Fruit fly (Drosophila melanogaster) whole organism, embryonic: ENCODE results near the gene Agxt.
A peak's percentile ranks its signal among the peaks of the same experiment; 100 is the strongest.

Source experiments
- B-H2 ChIP-seq: fragments of 200-800 bp; sonication (Bioruptor generic); optimal IDR thresholded peaks from 2 replicates; lab custom pipeline; 2018; ENCODE audit warnings: missing biosample characterization, mild to moderate bottlenecking, missing genetic modification characterization
- BEAF-32 ChIP-seq: fragments of 200-800 bp; sonication (Bioruptor generic); optimal IDR thresholded peaks from 3 replicates; lab custom pipeline; 2017; ENCODE audit warnings: missing biosample characterization, missing genetic modification characterization, mild to moderate bottlenecking, moderate library complexity, missing genetic modification reagents
- CG10267 ChIP-seq: fragments of 200-800 bp; sonication (Bioruptor generic); optimal IDR thresholded peaks from 2 replicates; lab custom pipeline; 2018; ENCODE audit warnings: missing biosample characterization, mild to moderate bottlenecking, missing genetic modification characterization, moderate library complexity
- CG11504 ChIP-seq: fragments of 200-800 bp; sonication (Bioruptor generic); optimal IDR thresholded peaks from 3 replicates; lab custom pipeline; 2019; ENCODE audit warnings: missing biosample characterization, mild to moderate bottlenecking, missing genetic modification characterization, moderate library complexity
- CG11560 ChIP-seq: fragments of 200-800 bp; sonication (Bioruptor generic); IDR thresholded peaks from 3 replicates; pipeline ENCODE4 v1.3.6; 2022; ENCODE audit warnings: missing biosample characterization, missing genetic modification characterization
- CG11696 ChIP-seq: fragments of 200-800 bp; sonication (Bioruptor generic); IDR thresholded peaks from 2 replicates; pipeline ENCODE4 v1.3.6; 2022; ENCODE audit warnings: missing biosample characterization, missing genetic modification characterization
- CG12769 ChIP-seq: fragments of 200-800 bp; sonication (Bioruptor generic); optimal IDR thresholded peaks from 2 replicates; lab custom pipeline; 2019; ENCODE audit warnings: missing biosample characterization, mild to moderate bottlenecking, missing genetic modification characterization, moderate library complexity
- CG15011 ChIP-seq: fragments of 200-800 bp; sonication (Bioruptor generic); optimal IDR thresholded peaks from 3 replicates; lab custom pipeline; 2018; ENCODE audit warnings: missing biosample characterization, mild to moderate bottlenecking, missing genetic modification characterization
- CG2120 ChIP-seq: fragments of 200-800 bp; sonication (Bioruptor generic); optimal IDR thresholded peaks from 3 replicates; lab custom pipeline; 2016; ENCODE audit warnings: missing biosample characterization, missing genetic modification characterization
- CG30431 ChIP-seq: fragments of 200-800 bp; sonication (Bioruptor generic); optimal IDR thresholded peaks from 2 replicates; lab custom pipeline; 2017; ENCODE audit warnings: missing biosample characterization, missing genetic modification characterization
- CG31441 ChIP-seq: fragments of 200-800 bp; sonication (Bioruptor generic); IDR thresholded peaks from 2 replicates; pipeline ENCODE4 v1.3.6; 2022; ENCODE audit warnings: missing biosample characterization, missing genetic modification characterization
- CG43689 ChIP-seq: fragments of 200-800 bp; sonication (Bioruptor generic); IDR thresholded peaks from 2 replicates; pipeline ENCODE4 v1.3.6; 2022; ENCODE audit warnings: missing biosample characterization, missing genetic modification characterization
- CG4707 ChIP-seq: fragments of 200-800 bp; sonication (Bioruptor generic); optimal IDR thresholded peaks from 2 replicates; lab custom pipeline; 2018; ENCODE audit warnings: missing biosample characterization, mild to moderate bottlenecking, missing genetic modification characterization, moderate library complexity
- CG4730 ChIP-seq: fragments of 200-800 bp; sonication (Bioruptor generic); IDR thresholded peaks from 2 replicates; pipeline ENCODE4 v1.3.6; 2022; ENCODE audit warnings: missing biosample characterization, missing genetic modification characterization
- CG4820 ChIP-seq: fragments of 200-800 bp; sonication (Bioruptor generic); optimal IDR thresholded peaks from 3 replicates; lab custom pipeline; 2016; ENCODE audit warnings: missing biosample characterization, missing genetic modification characterization
- CG6254 ChIP-seq: fragments of 200-800 bp; sonication (Bioruptor generic); optimal IDR thresholded peaks from 3 replicates; lab custom pipeline; 2017; ENCODE audit warnings: mild to moderate bottlenecking, missing biosample characterization, missing genetic modification reagents, missing genetic modification characterization
- CG7556 ChIP-seq: fragments of 200-800 bp; sonication (Bioruptor generic); optimal IDR thresholded peaks from 2 replicates; lab custom pipeline; 2017; ENCODE audit warnings: missing biosample characterization, mild to moderate bottlenecking, missing genetic modification characterization
- CG8089 ChIP-seq: fragments of 200-800 bp; sonication (Bioruptor generic); optimal IDR thresholded peaks from 3 replicates; lab custom pipeline; 2016; ENCODE audit warnings: missing biosample characterization, missing genetic modification characterization
- Doc3 ChIP-seq: fragments of 200-800 bp; sonication (Bioruptor generic); IDR thresholded peaks from 3 replicates; pipeline ENCODE4 v1.3.6; 2022; ENCODE audit warnings: missing biosample characterization, missing genetic modification characterization; ENCODE audit not compliant: partially characterized antibody
- Drgx ChIP-seq: fragments of 200-800 bp; sonication (Bioruptor generic); IDR thresholded peaks from 2 replicates; pipeline ENCODE4 v1.3.6; 2022; ENCODE audit warnings: missing biosample characterization, missing genetic modification characterization
- Eip74EF ChIP-seq, 2 experiments: fragments of 200-800 bp in 1 of 2; fragments of >200 bp in 1 of 2; sonication (Bioruptor generic) in 1 of 2; optimal IDR thresholded peaks; 2 replicates each; lab custom pipeline; 2017 to 2019; ENCODE audit warnings: missing biosample characterization in 2 of 2, missing genetic modification characterization in 2 of 2, mild to moderate bottlenecking in 1 of 2, moderate library complexity in 1 of 2
- Fer1 ChIP-seq: fragments of 200-800 bp; sonication (Bioruptor generic); optimal IDR thresholded peaks from 2 replicates; lab custom pipeline; 2017; ENCODE audit warnings: missing biosample characterization, mild to moderate bottlenecking, missing genetic modification characterization
- GATAe ChIP-seq: fragments of 200-800 bp; sonication (Bioruptor generic); conservative IDR thresholded peaks from 2 replicates; pipeline ENCODE4 v1.3.6; 2022; ENCODE audit warnings: missing biosample characterization, missing genetic modification characterization
- Hey ChIP-seq: fragments of 200-800 bp; sonication (Bioruptor generic); optimal IDR thresholded peaks from 3 replicates; lab custom pipeline; 2018; ENCODE audit warnings: missing biosample characterization, mild to moderate bottlenecking, missing genetic modification characterization
- Hr39 ChIP-seq: fragments of >200 bp; optimal IDR thresholded peaks from 2 replicates; lab custom pipeline; 2017
- NC2β ChIP-seq: fragments of 200-800 bp; sonication (Bioruptor generic); optimal IDR thresholded peaks from 2 replicates; lab custom pipeline; 2016; ENCODE audit warnings: missing biosample characterization, missing genetic modification characterization
- NFAT ChIP-seq: fragments of 200-800 bp; sonication (Bioruptor generic); IDR thresholded peaks from 2 replicates; pipeline ENCODE4 v1.3.6; 2022; ENCODE audit warnings: missing biosample characterization, missing genetic modification characterization
- Neu2 ChIP-seq: fragments of 200-800 bp; sonication (Bioruptor generic); optimal IDR thresholded peaks from 3 replicates; lab custom pipeline; 2016; ENCODE audit warnings: missing biosample characterization, missing genetic modification characterization, borderline replicate concordance
- Six4 ChIP-seq: fragments of 200-800 bp; sonication (Bioruptor generic); optimal IDR thresholded peaks from 2 replicates; lab custom pipeline; 2016; ENCODE audit warnings: missing biosample characterization, missing genetic modification characterization
- Sry-δ ChIP-seq: fragments of 200-800 bp; sonication (Bioruptor generic); optimal IDR thresholded peaks from 2 replicates; lab custom pipeline; 2016; ENCODE audit warnings: missing biosample characterization, missing genetic modification characterization
- TFAM ChIP-seq: fragments of 200-800 bp; sonication (Bioruptor generic); optimal IDR thresholded peaks from 2 replicates; lab custom pipeline; 2017; ENCODE audit warnings: missing biosample characterization, missing genetic modification characterization, inconsistent platforms
- Tbp ChIP-seq: fragments of >200 bp; optimal IDR thresholded peaks from 2 replicates; lab custom pipeline; 2018; ENCODE audit warnings: missing biosample characterization, missing genetic modification characterization
- Usf ChIP-seq: fragments of 200-800 bp; sonication (Bioruptor generic); optimal IDR thresholded peaks from 2 replicates; lab custom pipeline; 2017; ENCODE audit warnings: missing genotype, missing biosample characterization, missing genetic modification characterization
- Xrp1 ChIP-seq: fragments of 200-800 bp; sonication (Bioruptor generic); IDR thresholded peaks from 2 replicates; pipeline ENCODE4 v1.3.6; 2022; ENCODE audit warnings: missing biosample characterization, missing genetic modification characterization
- ase ChIP-seq: fragments of 200-800 bp; sonication (Bioruptor generic); IDR thresholded peaks from 3 replicates; pipeline ENCODE4 v1.3.6; 2022; ENCODE audit warnings: missing biosample characterization, missing genetic modification characterization
- ato ChIP-seq: fragments of 200-800 bp; sonication (Bioruptor generic); IDR thresholded peaks from 2 replicates; pipeline ENCODE4 v1.3.6; 2022; ENCODE audit warnings: missing biosample characterization, missing genetic modification characterization; ENCODE audit not compliant: partially characterized antibody
- chif ChIP-seq, 2 experiments: fragments of 200-800 bp; sonication (Bioruptor generic); optimal IDR thresholded peaks; 3 replicates each; lab custom pipeline; 2016; ENCODE audit warnings: missing biosample characterization in 2 of 2, missing genetic modification characterization in 2 of 2
- emc ChIP-seq: fragments of 200-800 bp; sonication (Bioruptor generic); optimal IDR thresholded peaks from 2 replicates; lab custom pipeline; 2016; ENCODE audit warnings: missing biosample characterization, missing genetic modification characterization
- fd102C ChIP-seq: fragments of 200-800 bp; sonication (Bioruptor generic); optimal IDR thresholded peaks from 2 replicates; lab custom pipeline; 2018; ENCODE audit warnings: missing biosample characterization, mild to moderate bottlenecking, missing genetic modification characterization, moderate library complexity
- fru ChIP-seq: fragments of >200 bp; optimal IDR thresholded peaks from 2 replicates; lab custom pipeline; 2017
- grau ChIP-seq: fragments of 200-800 bp; optimal IDR thresholded peaks from 3 replicates; lab custom pipeline; 2019; ENCODE audit warnings: missing biosample characterization, mild to moderate bottlenecking, missing genetic modification characterization, moderate library complexity
- inv ChIP-seq: fragments of 200-800 bp; sonication (Bioruptor generic); IDR thresholded peaks from 2 replicates; pipeline ENCODE4 v1.3.6; 2022; ENCODE audit warnings: missing biosample characterization, missing genetic modification characterization; ENCODE audit not compliant: partially characterized antibody
- kni ChIP-seq: fragments of 200-800 bp; sonication (Bioruptor generic); optimal IDR thresholded peaks from 3 replicates; lab custom pipeline; 2017; ENCODE audit warnings: mild to moderate bottlenecking, missing biosample characterization, missing genetic modification reagents, missing genetic modification characterization
- mld ChIP-seq: fragments of 200-800 bp; sonication (Bioruptor generic); IDR thresholded peaks from 3 replicates; pipeline ENCODE4 v1.3.6; 2022; ENCODE audit warnings: missing biosample characterization, missing genetic modification characterization; ENCODE audit not compliant: partially characterized antibody
- row ChIP-seq: fragments of 200-800 bp; sonication (Bioruptor generic); IDR thresholded peaks from 3 replicates; pipeline ENCODE4 v1.3.6; 2022; ENCODE audit warnings: missing biosample characterization, missing genetic modification characterization
- slbo ChIP-seq: fragments of 200-800 bp; sonication (Bioruptor generic); IDR thresholded peaks from 2 replicates; pipeline ENCODE4 v1.3.6; 2022; ENCODE audit warnings: missing biosample characterization, missing genetic modification characterization
- sna ChIP-seq: fragments of 200-800 bp; sonication (Bioruptor generic); IDR thresholded peaks from 2 replicates; pipeline ENCODE4 v1.3.6; 2022; ENCODE audit warnings: missing biosample characterization, missing genetic modification characterization; ENCODE audit not compliant: partially characterized antibody
- sr ChIP-seq: fragments of 200-800 bp; sonication (Bioruptor generic); IDR thresholded peaks from 3 replicates; pipeline ENCODE4 v1.3.6; 2022; ENCODE audit warnings: missing biosample characterization, missing genetic modification characterization
- vvl ChIP-seq: fragments of 200-800 bp; sonication (Bioruptor generic); IDR thresholded peaks from 2 replicates; pipeline ENCODE4 v1.3.6; 2022; ENCODE audit warnings: missing biosample characterization, missing genetic modification characterization
- zf30C ChIP-seq: fragments of 200-800 bp; sonication (Bioruptor generic); optimal IDR thresholded peaks from 3 replicates; lab custom pipeline; 2018; ENCODE audit warnings: missing biosample characterization, mild to moderate bottlenecking, missing genetic modification characterization

The Agxt gene

DNA sequence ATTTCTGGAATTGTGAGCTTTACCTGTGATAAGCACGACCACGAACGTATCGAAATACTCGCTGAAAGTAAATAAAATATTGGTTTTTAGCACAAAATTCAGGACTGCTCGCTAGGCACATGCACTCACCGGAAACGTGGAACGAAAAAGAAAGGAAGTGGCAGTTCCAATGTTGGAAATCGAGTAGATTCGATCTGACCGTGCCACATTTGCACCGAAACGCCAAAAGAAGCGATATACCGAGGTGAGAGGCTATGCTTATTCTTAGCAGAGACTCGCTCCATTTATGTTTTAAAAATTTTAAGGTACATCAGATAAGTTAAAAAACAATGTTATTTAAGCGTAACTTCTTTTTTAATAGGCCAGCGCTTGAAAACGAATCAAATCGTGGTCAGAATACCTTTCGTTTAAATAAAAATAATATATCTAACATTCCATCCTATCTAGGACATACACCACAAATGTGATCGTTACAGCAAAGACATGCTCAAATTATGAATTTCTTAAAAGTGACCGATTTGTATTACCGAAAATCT lies 4.4 kb downstream of the Agxt start, which contains the start of gene RpL7A (continued):
- TF ChIP-seq Usf (GFP tag; lab: Kevin White, UChicago) = peak; percentile 51
- no peak for TF ChIP-seq row (GFP tag; lab: Robert Waterston, UW)
- TF ChIP-seq TFAM (GFP tag; lab: Kevin White, UChicago) = peak; percentile 27
- peak; percentile 19 for TF ChIP-seq Six4 (GFP tag; lab: Kevin White, UChicago)
- peak; percentile 84 for TF ChIP-seq NFAT (GFP tag; lab: Robert Waterston, UW)
- peak in 1 of 2 experiments; percentile 58 for TF ChIP-seq Eip74EF (GFP tag; optimal IDR thresholded peaks at IDR 0.05; lab: Kevin White, UChicago)
- peak; percentile 38 for TF ChIP-seq Hey (tag; lab: Kevin White, UChicago)
- TF ChIP-seq zf30C = no peak
- TF ChIP-seq CG15011 (GFP tag; lab: Kevin White, UChicago) = peak; percentile 65
- TF ChIP-seq NC2β (GFP tag; lab: Kevin White, UChicago) = peak; percentile 84
- peak; percentile 64 for TF ChIP-seq slbo (GFP tag; lab: Robert Waterston, UW)
- TF ChIP-seq ase (GFP tag; lab: Robert Waterston, UW) = 0 out of 3 replicates have a peak, but pooled peaks have one; percentile 36
- no peak for TF ChIP-seq Hr39 (lab: Kevin White, UChicago)
- TF ChIP-seq CG31441 (GFP tag; lab: Robert Waterston, UW) = peak; percentile 37
- no peak for TF ChIP-seq CG43689 (GFP tag; lab: Robert Waterston, UW)
- TF ChIP-seq CG4820 (GFP tag; lab: Kevin White, UChicago) = peak; percentile 28
- TF ChIP-seq CG2120 (GFP tag; lab: Kevin White, UChicago) = no peak
- TF ChIP-seq Fer1 (GFP tag; lab: Kevin White, UChicago) = peak; percentile 73
- TF ChIP-seq kni (GFP tag; lab: Kevin White, UChicago) = peak; percentile 24
- no peak for TF ChIP-seq Tbp (GFP tag; lab: Kevin White, UChicago)
- peak; percentile 32; the same call in 1 of the 2 replicates for TF ChIP-seq Drgx
- TF ChIP-seq CG11560 (tag; lab: Robert Waterston, UW) = peak; percentile 40; the same call in 1 of the 3 replicates
- peak; percentile 19 for TF ChIP-seq CG12769 (tag; lab: Kevin White, UChicago)
- TF ChIP-seq CG4707 (GFP tag; lab: Kevin White, UChicago) = peak; percentile 81
- TF ChIP-seq fd102C (GFP tag; lab: Kevin White, UChicago) = peak; percentile 65
- no peak for TF ChIP-seq fru
- TF ChIP-seq CG10267 (tag; lab: Kevin White, UChicago) = peak; percentile 88
- peak; percentile 48 for TF ChIP-seq CG11504
- peak; percentile 33 for TF ChIP-seq Sry-δ
- no peak for TF ChIP-seq Doc3 (GFP tag; lab: Robert Waterston, UW)
- TF ChIP-seq vvl (GFP tag; lab: Robert Waterston, UW) = peak; percentile 81
- TF ChIP-seq CG11696 (GFP tag; lab: Robert Waterston, UW) = peak; percentile 47; the same call in 1 of the 2 replicates
- TF ChIP-seq chif (GFP tag; optimal IDR thresholded peaks at IDR 0.05; lab: Kevin White, UChicago) = peak; percentile 17 to 46
- peak; percentile 12; the same call in 1 of the 2 replicates for TF ChIP-seq CG4730 (GFP tag; lab: Robert Waterston, UW)
- TF ChIP-seq CG30431 = peak; percentile 31
- TF ChIP-seq emc (GFP tag; lab: Kevin White, UChicago) = peak; percentile 36
- peak; percentile 45 for TF ChIP-seq CG6254 (GFP tag; lab: Kevin White, UChicago)
- peak; percentile 41 for TF ChIP-seq BEAF-32 (GFP tag; lab: Kevin White, UChicago)
- no peak for TF ChIP-seq sna (GFP tag; lab: Robert Waterston, UW)
- TF ChIP-seq GATAe (GFP tag; lab: Robert Waterston, UW) = no peak
- peak; percentile 57 for TF ChIP-seq B-H2
- peak; percentile 37 for TF ChIP-seq grau (tag; lab: Kevin White, UChicago)
- TF ChIP-seq inv (GFP tag; lab: Robert Waterston, UW) = no peak
- no peak for TF ChIP-seq ato (GFP tag; lab: Robert Waterston, UW)
- 0 out of 2 replicates have a peak, but pooled peaks have one; percentile 5 for TF ChIP-seq Xrp1 (GFP tag; lab: Robert Waterston, UW)
- TF ChIP-seq CG7556 (GFP tag; lab: Kevin White, UChicago) = peak; percentile 34
- TF ChIP-seq sr (GFP tag; lab: Robert Waterston, UW) = peak; percentile 80
- TF ChIP-seq mld = no peak
- peak; percentile 61 for TF ChIP-seq CG8089 (GFP tag; lab: Kevin White, UChicago)
- no peak for TF ChIP-seq Neu2 (GFP tag; lab: Kevin White, UChicago)
